Fruit fly (Drosophila melanogaster): ENCODE measurements around the gene CG34436.

DNA sequence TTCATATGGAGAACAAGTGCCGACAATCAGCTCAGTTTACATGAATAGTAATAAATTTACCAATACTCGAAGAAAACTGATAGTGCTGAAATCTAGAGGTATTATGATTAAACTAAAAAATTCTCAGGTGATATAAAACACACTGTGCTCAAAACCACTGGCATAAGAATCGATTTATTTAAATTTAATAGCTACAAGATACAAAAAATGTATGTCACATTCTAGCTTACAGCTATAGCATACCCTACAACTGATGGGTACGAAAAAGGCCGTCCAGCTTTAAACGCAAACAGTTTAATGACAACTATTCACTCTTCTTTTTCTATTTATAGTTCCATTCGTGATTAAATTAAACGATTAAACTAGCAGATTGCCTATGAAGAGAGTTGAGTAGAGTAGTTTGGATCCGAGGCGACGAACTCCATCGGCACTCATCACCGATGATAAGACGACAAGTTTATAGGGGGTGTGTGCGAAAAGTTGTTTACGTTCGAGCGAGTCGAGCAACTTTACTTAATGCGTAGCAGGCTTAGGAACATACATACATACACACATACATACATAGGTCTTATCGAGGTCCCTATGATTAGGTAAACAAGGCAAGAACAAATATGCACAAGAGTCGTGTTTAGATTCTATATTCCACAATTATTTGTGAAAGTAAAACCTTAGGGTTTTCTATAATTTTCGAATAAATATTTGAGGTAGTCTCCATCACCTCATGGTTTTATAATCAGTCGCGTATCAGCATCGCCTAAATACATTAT lies 46.6 kb downstream of the CG34436 start:
- TF ChIP-seq Hnf4 (GFP tag; optimal IDR thresholded peaks at IDR 0.05) (no peak), Sp1 (GFP tag; optimal IDR thresholded peaks at IDR 0.05) (no peak), foxo (GFP tag; optimal IDR thresholded peaks at IDR 0.05) (peak in 1 of 2 experiments; percentile 26)

Measured in whole organism, wandering third instar larva.